Worm (Caenorhabditis elegans) whole organism, L1 larva: ENCODE measurements around the gene C34F6.7.
A peak's percentile ranks its signal among the peaks of the same experiment; 100 is the strongest.

ENCODE experiments used
- C04F5.9 ChIP-seq: sonication (generic microtip); optimal IDR thresholded peaks from 2 replicates; lab custom pipeline; 2016; ENCODE audit warnings: missing genetic modification characterization, missing compliant biosample characterization
- C16A3.4 ChIP-seq: fragments of 150-350 bp; optimal IDR thresholded peaks from 2 replicates; lab custom pipeline; 2014; ENCODE audit warnings: missing biosample characterization, missing genetic modification characterization
- Y116A8C.19 ChIP-seq: sonication (generic microtip); optimal IDR thresholded peaks from 2 replicates; lab custom pipeline; 2016; ENCODE audit warnings: missing compliant biosample characterization, missing genetic modification characterization, borderline replicate concordance
- aha-1 ChIP-seq: fragments of 150-350 bp; optimal IDR thresholded peaks from 2 replicates; lab custom pipeline; 2014; ENCODE audit warnings: missing biosample characterization, missing genetic modification characterization
- alr-1 ChIP-seq: fragments of 200-800 bp; sonication (Bioruptor generic); optimal IDR thresholded peaks from 2 replicates; lab custom pipeline; 2018; ENCODE audit warnings: borderline replicate concordance, mild to moderate bottlenecking, missing genetic modification characterization, missing compliant biosample characterization
- aly-2 ChIP-seq: fragments of 150-350 bp; optimal IDR thresholded peaks from 2 replicates; lab custom pipeline; 2014; ENCODE audit warnings: missing biosample characterization, missing genetic modification characterization
- ama-1 ChIP-seq: fragments of 150-350 bp; optimal IDR thresholded peaks from 2 replicates; lab custom pipeline; 2014
- ceh-82 ChIP-seq, 3 experiments: fragments of 150-350 bp in 1 of 3; sonication (generic microtip) in 2 of 3; optimal IDR thresholded peaks; 2 replicates each; lab custom pipeline; 2014 to 2017; ENCODE audit warnings: missing biosample characterization in 3 of 3, missing genetic modification characterization in 3 of 3
- ceh-88 ChIP-seq: fragments of 200-800 bp; sonication (Bioruptor generic); IDR thresholded peaks from 2 replicates; pipeline ENCODE4 v1.3.6; 2022; ENCODE audit warnings: missing genetic modification characterization, missing compliant biosample characterization
- ceh-90 ChIP-seq: sonication (generic microtip); optimal IDR thresholded peaks from 2 replicates; lab custom pipeline; 2016; ENCODE audit warnings: missing genetic modification characterization, missing compliant biosample characterization
- dsc-1 ChIP-seq: sonication (generic microtip); optimal IDR thresholded peaks from 2 replicates; lab custom pipeline; 2016; ENCODE audit warnings: mild to moderate bottlenecking, missing genetic modification characterization, missing compliant biosample characterization
- egl-13 ChIP-seq: sonication (generic microtip); optimal IDR thresholded peaks from 2 replicates; lab custom pipeline; 2016; ENCODE audit warnings: missing genotype, missing genetic modification reagents, missing genetic modification characterization, missing compliant biosample characterization
- elt-3 ChIP-seq, 6 experiments: fragments of 150-350 bp in 1 of 6; sonication (generic microtip); optimal IDR thresholded peaks; 2 replicates each; lab custom pipeline; 2017 to 2018; ENCODE audit warnings: missing biosample characterization in 6 of 6, missing genetic modification characterization in 6 of 6, inconsistent platforms in 1 of 6
- fkh-10 ChIP-seq: sonication (generic microtip); optimal IDR thresholded peaks from 2 replicates; lab custom pipeline; 2017; ENCODE audit warnings: missing biosample characterization, missing genetic modification reagents, missing genetic modification characterization
- fkh-4 ChIP-seq: sonication (generic microtip); optimal IDR thresholded peaks from 2 replicates; lab custom pipeline; 2016; ENCODE audit warnings: missing compliant biosample characterization, missing genetic modification characterization, borderline replicate concordance
- fkh-8 ChIP-seq: sonication (generic microtip); optimal IDR thresholded peaks from 2 replicates; lab custom pipeline; 2016; ENCODE audit warnings: mild to moderate bottlenecking, missing genetic modification characterization, missing compliant biosample characterization
- fos-1 ChIP-seq: fragments of 150-350 bp; optimal IDR thresholded peaks from 2 replicates; lab custom pipeline; 2014; ENCODE audit warnings: missing biosample characterization, missing genetic modification characterization
- grh-1 ChIP-seq: fragments of 200-800 bp; sonication (Bioruptor generic); IDR thresholded peaks from 2 replicates; pipeline ENCODE4 v1.3.6; 2022; ENCODE audit warnings: missing genetic modification reagents, missing genetic modification characterization, missing compliant biosample characterization
- hlh-4 ChIP-seq: sonication (generic microtip); optimal IDR thresholded peaks from 2 replicates; lab custom pipeline; 2016; ENCODE audit warnings: mild to moderate bottlenecking, missing genetic modification characterization, missing compliant biosample characterization
- irx-1 ChIP-seq: sonication (generic microtip); optimal IDR thresholded peaks from 2 replicates; lab custom pipeline; 2016; ENCODE audit warnings: missing genetic modification characterization, missing compliant biosample characterization
- jun-1 ChIP-seq: fragments of 150-350 bp; optimal IDR thresholded peaks from 2 replicates; lab custom pipeline; 2014; ENCODE audit warnings: missing biosample characterization, missing genetic modification reagents, missing genetic modification characterization
- lin-13 ChIP-seq: fragments of 150-350 bp; optimal IDR thresholded peaks from 2 replicates; lab custom pipeline; 2014; ENCODE audit warnings: missing biosample characterization, missing genetic modification reagents, missing genetic modification characterization
- lin-15B ChIP-seq: fragments of 150-350 bp; sonication (generic microtip); optimal IDR thresholded peaks from 3 replicates; lab custom pipeline; 2014; ENCODE audit warnings: missing biosample characterization, missing genetic modification characterization
- lin-35 ChIP-seq, 2 experiments: fragments of 150-350 bp; optimal IDR thresholded peaks; 2 replicates each; lab custom pipeline; 2014; ENCODE audit warnings: missing biosample characterization in 2 of 2, missing genetic modification characterization in 2 of 2, missing genetic modification reagents in 2 of 2
- lin-39 ChIP-seq: fragments of 150-350 bp; optimal IDR thresholded peaks from 2 replicates; lab custom pipeline; 2014; ENCODE audit warnings: missing biosample characterization, missing genetic modification reagents, missing genetic modification characterization
- mdl-1 ChIP-seq, 2 experiments: fragments of 150-350 bp; optimal IDR thresholded peaks; 2 replicates each; lab custom pipeline; 2014 to 2017; ENCODE audit warnings: missing biosample characterization in 2 of 2, missing genetic modification characterization in 2 of 2, inconsistent platforms in 1 of 2
- mef-2 ChIP-seq: fragments of 150-350 bp; optimal IDR thresholded peaks from 2 replicates; lab custom pipeline; 2014; ENCODE audit warnings: missing biosample characterization, missing genetic modification characterization
- mep-1 ChIP-seq: fragments of 150-350 bp; optimal IDR thresholded peaks from 2 replicates; lab custom pipeline; 2014; ENCODE audit warnings: missing biosample characterization, missing genetic modification characterization
- nhr-12 ChIP-seq: sonication (generic microtip); optimal IDR thresholded peaks from 2 replicates; lab custom pipeline; 2017; ENCODE audit warnings: missing biosample characterization, missing genetic modification characterization
- nhr-19 ChIP-seq: fragments of 200-800 bp; sonication (Bioruptor generic); conservative IDR thresholded peaks from 2 replicates; pipeline ENCODE4 v1.3.6; 2022; ENCODE audit warnings: missing genetic modification characterization, missing compliant biosample characterization
- nhr-20 ChIP-seq: sonication (generic microtip); optimal IDR thresholded peaks from 2 replicates; lab custom pipeline; 2016; ENCODE audit warnings: mild to moderate bottlenecking, missing genetic modification characterization, missing compliant biosample characterization
- nhr-237 ChIP-seq: fragments of 150-350 bp; optimal IDR thresholded peaks from 2 replicates; lab custom pipeline; 2014; ENCODE audit warnings: missing biosample characterization, missing genetic modification characterization
- nhr-28 ChIP-seq: fragments of 150-350 bp; optimal IDR thresholded peaks from 2 replicates; lab custom pipeline; 2014; ENCODE audit warnings: missing biosample characterization, missing genetic modification characterization
- nhr-47 ChIP-seq: sonication (generic microtip); optimal IDR thresholded peaks from 2 replicates; lab custom pipeline; 2016; ENCODE audit warnings: mild to moderate bottlenecking, missing genetic modification characterization, moderate library complexity, missing compliant biosample characterization
- nhr-77 ChIP-seq: fragments of 150-350 bp; optimal IDR thresholded peaks from 2 replicates; lab custom pipeline; 2014; ENCODE audit warnings: missing biosample characterization, missing genetic modification characterization
- nhr-85 ChIP-seq: sonication (generic microtip); peaks from one replicate; lab custom pipeline; 2016; ENCODE audit warnings: missing genetic modification characterization, inconsistent platforms, missing compliant biosample characterization
- nhr-90 ChIP-seq: sonication (generic microtip); optimal IDR thresholded peaks from 2 replicates; lab custom pipeline; 2016; ENCODE audit warnings: mild to moderate bottlenecking, missing genetic modification characterization, missing compliant biosample characterization; ENCODE audit not compliant: poor library complexity
- pag-3 ChIP-seq: sonication (generic microtip); optimal IDR thresholded peaks from 2 replicates; lab custom pipeline; 2017; ENCODE audit warnings: missing genetic modification characterization, mild to moderate bottlenecking, missing compliant biosample characterization, antibody characterized with exemption, borderline replicate concordance; ENCODE audit not compliant: insufficient read depth
- pqm-1 ChIP-seq: sonication (generic microtip); optimal IDR thresholded peaks from 3 replicates; lab custom pipeline; 2017; ENCODE audit warnings: missing biosample characterization, missing genetic modification characterization
- rnt-1 ChIP-seq: sonication (generic microtip); optimal IDR thresholded peaks from 2 replicates; lab custom pipeline; 2016; ENCODE audit warnings: mild to moderate bottlenecking, missing genetic modification characterization, moderate library complexity, missing compliant biosample characterization
- snpc-4 ChIP-seq: fragments of 150-350 bp; optimal IDR thresholded peaks from 2 replicates; lab custom pipeline; 2014; ENCODE audit warnings: missing biosample characterization, missing genetic modification characterization
- snu-23 ChIP-seq: sonication (generic microtip); optimal IDR thresholded peaks from 2 replicates; lab custom pipeline; 2016; ENCODE audit warnings: missing genetic modification characterization, missing compliant biosample characterization
- sox-4 ChIP-seq: sonication (generic microtip); optimal IDR thresholded peaks from 2 replicates; lab custom pipeline; 2016; ENCODE audit warnings: missing genetic modification characterization, missing compliant biosample characterization
- sup-37 ChIP-seq: fragments of 200-800 bp; sonication (Bioruptor generic); optimal IDR thresholded peaks from 2 replicates; lab custom pipeline; 2018; ENCODE audit warnings: mild to moderate bottlenecking, missing genetic modification characterization, missing compliant biosample characterization
- swsn-7 ChIP-seq: sonication (generic microtip); optimal IDR thresholded peaks from 2 replicates; lab custom pipeline; 2016; ENCODE audit warnings: missing genetic modification characterization, missing compliant biosample characterization
- tbx-2 ChIP-seq: sonication (generic microtip); optimal IDR thresholded peaks from 2 replicates; lab custom pipeline; 2016; ENCODE audit warnings: missing genetic modification characterization, missing compliant biosample characterization
- unc-130 ChIP-seq: fragments of 150-350 bp; optimal IDR thresholded peaks from 2 replicates; lab custom pipeline; 2017; ENCODE audit warnings: missing biosample characterization, missing genetic modification characterization, inconsistent platforms
- unc-30 ChIP-seq: sonication (generic microtip); optimal IDR thresholded peaks from 2 replicates; lab custom pipeline; 2017; ENCODE audit warnings: missing biosample characterization, missing genetic modification characterization
- unc-86 ChIP-seq: sonication (generic microtip); optimal IDR thresholded peaks from 2 replicates; lab custom pipeline; 2016; ENCODE audit warnings: missing genetic modification characterization, missing compliant biosample characterization
- vab-15 ChIP-seq: sonication (generic microtip); optimal IDR thresholded peaks from 2 replicates; lab custom pipeline; 2017; ENCODE audit warnings: missing genotype, mild to moderate bottlenecking, missing genetic modification characterization, missing compliant biosample characterization
- xbp-1 ChIP-seq: sonication (generic microtip); optimal IDR thresholded peaks from 2 replicates; lab custom pipeline; 2016; ENCODE audit warnings: missing genetic modification characterization, missing compliant biosample characterization
- zip-4 ChIP-seq: fragments of 200-800 bp; sonication (Bioruptor generic); optimal IDR thresholded peaks from 2 replicates; lab custom pipeline; 2018; ENCODE audit warnings: mild to moderate bottlenecking, missing genetic modification characterization, moderate library complexity, missing compliant biosample characterization
- ztf-11 ChIP-seq, 2 experiments: sonication (generic microtip); optimal IDR thresholded peaks; 2 replicates each; lab custom pipeline; 2016 to 2017; ENCODE audit warnings: missing genetic modification characterization in 2 of 2, missing biosample characterization in 1 of 2, missing compliant biosample characterization in 1 of 2
- ztf-4 ChIP-seq: fragments of 150-350 bp; optimal IDR thresholded peaks from 2 replicates; lab custom pipeline; 2014; ENCODE audit warnings: missing biosample characterization, missing genetic modification characterization

C34F6.7 gene

DNA sequence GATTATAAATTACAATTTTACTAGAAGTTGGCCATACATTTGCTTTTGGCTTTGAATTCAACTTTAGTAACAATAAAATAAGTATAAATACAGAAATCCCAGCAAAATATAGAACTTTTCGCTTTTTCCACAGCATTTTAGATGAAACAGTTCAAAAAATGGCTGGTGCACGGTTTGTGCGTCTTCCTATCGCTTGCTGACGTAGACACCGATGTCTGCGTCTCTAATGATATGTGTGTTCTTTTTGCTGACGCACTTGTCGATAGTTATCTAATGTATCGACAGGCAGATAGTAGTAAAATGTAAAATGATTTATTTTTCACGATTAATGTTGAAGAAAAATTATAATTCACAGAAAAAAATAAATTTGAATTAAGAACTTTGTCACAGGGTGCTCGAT is 8.3 kb downstream of the C34F6.7 start, which contains the start of gene hst-2 (continued):
- TF ChIP-seq nhr-28 (tag; lab: Kevin White, UChicago), result no peak
- TF ChIP-seq lin-35 (GFP tag; optimal IDR thresholded peaks at IDR 0.05; lab: Kevin White, UChicago), result peak; percentile 74 to 91
- TF ChIP-seq sox-4 (tag; lab: Kevin White, UChicago), result peak; percentile 83
- TF ChIP-seq lin-39, result peak; percentile 97
- TF ChIP-seq rnt-1 (tag; lab: Kevin White, UChicago), result peak; percentile 95
- no peak for TF ChIP-seq unc-30 (tag; lab: Kevin White, UChicago)
- TF ChIP-seq ztf-11 (tag; optimal IDR thresholded peaks at IDR 0.05; lab: Kevin White, UChicago), result peak in 1 of 2 experiments; percentile 75
- TF ChIP-seq Y116A8C.19, result no peak
- peak; percentile 39 for TF ChIP-seq pag-3 (tag; lab: Kevin White, UChicago)
- peak; percentile 24 for TF ChIP-seq nhr-237 (tag; lab: Kevin White, UChicago)
- peak; percentile 90 for TF ChIP-seq unc-86
- peak; percentile 76 for TF ChIP-seq aly-2 (tag; lab: Kevin White, UChicago)
- peak; percentile 86 for TF ChIP-seq sup-37 (GFP tag; lab: Kevin White, UChicago)
- peak; percentile 96 for TF ChIP-seq unc-130 (tag; lab: Kevin White, UChicago)
- TF ChIP-seq jun-1 (tag; lab: Kevin White, UChicago), result peak; percentile 90
- no peak for TF ChIP-seq lin-15B (tag; lab: Kevin White, UChicago)
- peak; percentile 98 for TF ChIP-seq nhr-85 (tag; lab: Kevin White, UChicago)
- peak; percentile 97 for TF ChIP-seq tbx-2 (tag; lab: Kevin White, UChicago)
- TF ChIP-seq fkh-10 (GFP tag; lab: Kevin White, UChicago), result peak; percentile 68
- peak; percentile 57 for TF ChIP-seq fkh-4 (tag; lab: Kevin White, UChicago)
- peak; percentile 95 for TF ChIP-seq dsc-1 (tag; lab: Kevin White, UChicago)
- TF ChIP-seq nhr-90, result peak; percentile 96
- peak; percentile 96 for TF ChIP-seq snu-23 (GFP tag; lab: Kevin White, UChicago)
- TF ChIP-seq grh-1 (GFP tag; lab: Robert Waterston, UW), result peak; percentile 94
- TF ChIP-seq nhr-20, result peak; percentile 97
- TF ChIP-seq mep-1 (tag; lab: Kevin White, UChicago), result peak; percentile 99
- TF ChIP-seq ama-1 (lab: Kevin White, UChicago), result peak; percentile 1
- peak; percentile 90 for TF ChIP-seq C16A3.4 (tag; lab: Kevin White, UChicago)
- peak; percentile 83 for TF ChIP-seq egl-13 (tag; lab: Kevin White, UChicago)
- TF ChIP-seq C04F5.9 (tag; lab: Kevin White, UChicago), result peak; percentile 68
- peak; percentile 86 for TF ChIP-seq aha-1 (tag; lab: Kevin White, UChicago)
- TF ChIP-seq nhr-47 (tag; lab: Kevin White, UChicago), result peak; percentile 96
- peak; percentile 93 for TF ChIP-seq xbp-1
- TF ChIP-seq snpc-4 (tag; lab: Kevin White, UChicago), result peak; percentile 71
- peak; percentile 97 for TF ChIP-seq irx-1 (tag; lab: Kevin White, UChicago)
- peak; percentile 84 for TF ChIP-seq mef-2 (tag; lab: Kevin White, UChicago)
- peak; percentile 81 for TF ChIP-seq lin-13 (GFP tag; lab: Kevin White, UChicago)
- no peak for TF ChIP-seq hlh-4 (tag; lab: Kevin White, UChicago)
- peak; percentile 82 to 88 (median 87) for TF ChIP-seq ceh-82 (tag; optimal IDR thresholded peaks at IDR 0.05; lab: Kevin White, UChicago)
- TF ChIP-seq fos-1 (tag; lab: Kevin White, UChicago), result peak; percentile 87
- TF ChIP-seq pqm-1 (tag; lab: Kevin White, UChicago), result no peak
- peak; percentile 94 for TF ChIP-seq nhr-19
- peak; percentile 76 for TF ChIP-seq fkh-8
- peak; percentile 80 for TF ChIP-seq ceh-88 (GFP tag; lab: Robert Waterston, UW)
- TF ChIP-seq ceh-90 (tag; lab: Kevin White, UChicago), result no peak
- peak; percentile 78 for TF ChIP-seq zip-4
- peak; percentile 94 for TF ChIP-seq swsn-7 (tag; lab: Kevin White, UChicago)
- no peak for TF ChIP-seq nhr-12 (tag; lab: Kevin White, UChicago)
- peak in 1 of 2 experiments; percentile 85 for TF ChIP-seq mdl-1 (tag; optimal IDR thresholded peaks at IDR 0.05; lab: Kevin White, UChicago)
- peak; percentile 88 for TF ChIP-seq nhr-77 (tag; lab: Kevin White, UChicago)
- no peak for TF ChIP-seq vab-15 (tag; lab: Kevin White, UChicago)
- TF ChIP-seq ztf-4 (tag; lab: Kevin White, UChicago), result peak; percentile 67
- peak in 3 of 6 experiments; percentile 38 to 84 (median 84) for TF ChIP-seq elt-3 (tag; optimal IDR thresholded peaks at IDR 0.05; lab: Kevin White, UChicago)
- no peak for TF ChIP-seq alr-1 (tag; lab: Kevin White, UChicago)
